Worm (Caenorhabditis elegans) whole organism, late embryonic: ENCODE data around the gene cec-8.

Source experiments
- C08G9.2 ChIP-seq: sonication (generic microtip); optimal IDR thresholded peaks from 2 replicates; lab custom pipeline; 2016; ENCODE audit warnings: mild to moderate bottlenecking, missing genetic modification characterization, moderate library complexity, missing compliant biosample characterization
- F13H6.1 ChIP-seq: sonication (generic microtip); optimal IDR thresholded peaks from 2 replicates; lab custom pipeline; 2016; ENCODE audit warnings: missing genetic modification characterization, missing compliant biosample characterization
- K02D7.2 ChIP-seq: sonication (generic microtip); optimal IDR thresholded peaks from 2 replicates; lab custom pipeline; 2017; ENCODE audit warnings: mild to moderate bottlenecking, missing genetic modification characterization, missing compliant biosample characterization
- K09A11.1 ChIP-seq: sonication (generic microtip); optimal IDR thresholded peaks from 2 replicates; lab custom pipeline; 2017; ENCODE audit warnings: antibody characterized with exemption, mild to moderate bottlenecking, missing genetic modification characterization, missing compliant biosample characterization; ENCODE audit not compliant: insufficient read depth
- ahr-1 ChIP-seq: sonication (generic microtip); optimal IDR thresholded peaks from 2 replicates; lab custom pipeline; 2016; ENCODE audit warnings: missing genetic modification characterization, missing compliant biosample characterization
- ceh-14 ChIP-seq: sonication (generic microtip); optimal IDR thresholded peaks from 2 replicates; lab custom pipeline; 2016; ENCODE audit warnings: missing genotype, missing genetic modification characterization, missing compliant biosample characterization
- ceh-18 ChIP-seq: sonication (generic microtip); optimal IDR thresholded peaks from 2 replicates; lab custom pipeline; 2016; ENCODE audit warnings: missing genetic modification characterization, missing compliant biosample characterization
- ceh-19 ChIP-seq: fragments of 200-800 bp; sonication (Bioruptor generic); optimal IDR thresholded peaks from 2 replicates; lab custom pipeline; 2018; ENCODE audit warnings: mild to moderate bottlenecking, missing genetic modification characterization, missing compliant biosample characterization
- ceh-2 ChIP-seq: sonication (generic microtip); optimal IDR thresholded peaks from 2 replicates; lab custom pipeline; 2016; ENCODE audit warnings: missing genotype, missing genetic modification characterization, missing compliant biosample characterization
- ceh-31 ChIP-seq: sonication (generic microtip); optimal IDR thresholded peaks from 2 replicates; lab custom pipeline; 2016; ENCODE audit warnings: missing genetic modification characterization, missing compliant biosample characterization
- ceh-34 ChIP-seq: sonication (generic microtip); optimal IDR thresholded peaks from 2 replicates; lab custom pipeline; 2016; ENCODE audit warnings: mild to moderate bottlenecking, missing genetic modification characterization, missing compliant biosample characterization
- ceh-6 ChIP-seq: fragments of 200-800 bp; sonication (Bioruptor generic); optimal IDR thresholded peaks from 2 replicates; lab custom pipeline; 2018; ENCODE audit warnings: mild to moderate bottlenecking, missing genetic modification characterization, missing compliant biosample characterization
- che-1 ChIP-seq: sonication (generic microtip); optimal IDR thresholded peaks from 2 replicates; lab custom pipeline; 2016; ENCODE audit warnings: mild to moderate bottlenecking, missing genetic modification characterization, missing compliant biosample characterization
- dmd-4 ChIP-seq: sonication (generic microtip); optimal IDR thresholded peaks from 2 replicates; lab custom pipeline; 2016; ENCODE audit warnings: borderline replicate concordance, missing genetic modification characterization, missing compliant biosample characterization
- dve-1 ChIP-seq: sonication (generic microtip); optimal IDR thresholded peaks from 2 replicates; lab custom pipeline; 2017; ENCODE audit warnings: antibody characterized with exemption, mild to moderate bottlenecking, missing genetic modification characterization, missing compliant biosample characterization
- elt-2 ChIP-seq: sonication (generic microtip); optimal IDR thresholded peaks from 2 replicates; lab custom pipeline; 2016; ENCODE audit warnings: missing genetic modification reagents, missing genetic modification characterization, missing compliant biosample characterization
- elt-4 ChIP-seq: sonication (generic microtip); optimal IDR thresholded peaks from 2 replicates; lab custom pipeline; 2016; ENCODE audit warnings: missing genetic modification characterization, missing compliant biosample characterization
- ets-4 ChIP-seq: sonication (generic microtip); optimal IDR thresholded peaks from 2 replicates; lab custom pipeline; 2016; ENCODE audit warnings: missing genetic modification characterization, missing compliant biosample characterization
- eyg-1 ChIP-seq: sonication (generic microtip); optimal IDR thresholded peaks from 2 replicates; lab custom pipeline; 2016; ENCODE audit warnings: missing genotype, missing genetic modification characterization, missing compliant biosample characterization
- fkh-10 ChIP-seq: fragments of 150-350 bp; optimal IDR thresholded peaks from 2 replicates; lab custom pipeline; 2014; ENCODE audit warnings: missing biosample characterization, missing genetic modification reagents, missing genetic modification characterization
- hlh-30 ChIP-seq: sonication (generic microtip); optimal IDR thresholded peaks from 2 replicates; lab custom pipeline; 2017; ENCODE audit warnings: antibody characterized with exemption, missing genetic modification characterization, missing compliant biosample characterization; ENCODE audit not compliant: insufficient read depth
- hlh-8 ChIP-seq: sonication (generic microtip); optimal IDR thresholded peaks from 2 replicates; lab custom pipeline; 2016; ENCODE audit warnings: missing genotype, missing genetic modification characterization, missing compliant biosample characterization
- lim-6 ChIP-seq: sonication (generic microtip); optimal IDR thresholded peaks from 2 replicates; lab custom pipeline; 2016; ENCODE audit warnings: missing genetic modification characterization, missing compliant biosample characterization
- madf-2 ChIP-seq: sonication (generic microtip); optimal IDR thresholded peaks from 2 replicates; lab custom pipeline; 2017; ENCODE audit warnings: missing genetic modification characterization, missing compliant biosample characterization
- nfya-1 ChIP-seq: sonication (generic microtip); optimal IDR thresholded peaks from 2 replicates; lab custom pipeline; 2017; ENCODE audit warnings: missing genetic modification characterization, mild to moderate bottlenecking, missing compliant biosample characterization, antibody characterized with exemption, moderate library complexity
- nhr-232 ChIP-seq: sonication (generic microtip); optimal IDR thresholded peaks from 2 replicates; lab custom pipeline; 2016; ENCODE audit warnings: missing genetic modification characterization, missing compliant biosample characterization
- pat-9 ChIP-seq: fragments of 200-800 bp; sonication (Bioruptor generic); optimal IDR thresholded peaks from 2 replicates; lab custom pipeline; 2018; ENCODE audit warnings: mild to moderate bottlenecking, missing genetic modification characterization, moderate library complexity, missing compliant biosample characterization
- pha-4 ChIP-seq: fragments of 150-350 bp; optimal IDR thresholded peaks from 2 replicates; lab custom pipeline; 2018; ENCODE audit warnings: missing biosample characterization, missing genetic modification reagents, missing genetic modification characterization
- pros-1 ChIP-seq: fragments of 150-350 bp; optimal IDR thresholded peaks from 2 replicates; lab custom pipeline; 2014; ENCODE audit warnings: missing biosample characterization, missing genetic modification reagents, missing genetic modification characterization
- ref-2 ChIP-seq: sonication (generic microtip); optimal IDR thresholded peaks from 2 replicates; lab custom pipeline; 2016; ENCODE audit warnings: missing genetic modification characterization, missing compliant biosample characterization
- rnt-1 ChIP-seq: sonication (generic microtip); optimal IDR thresholded peaks from 2 replicates; lab custom pipeline; 2016; ENCODE audit warnings: missing genetic modification characterization, missing compliant biosample characterization
- sdc-2 ChIP-seq: sonication (generic microtip); optimal IDR thresholded peaks from 2 replicates; lab custom pipeline; 2016; ENCODE audit warnings: missing genotype, missing genetic modification characterization, missing compliant biosample characterization
- sox-2 ChIP-seq: fragments of 200-800 bp; sonication (Bioruptor generic); IDR thresholded peaks from 2 replicates; pipeline ENCODE4 v1.3.6; 2022; ENCODE audit warnings: missing genetic modification reagents, missing genetic modification characterization, missing compliant biosample characterization
- sox-4 ChIP-seq: sonication (generic microtip); optimal IDR thresholded peaks from 2 replicates; lab custom pipeline; 2017; ENCODE audit warnings: mild to moderate bottlenecking, missing genetic modification characterization, inconsistent platforms, missing compliant biosample characterization
- syd-9 ChIP-seq: sonication (generic microtip); optimal IDR thresholded peaks from 2 replicates; lab custom pipeline; 2016; ENCODE audit warnings: mild to moderate bottlenecking, missing genetic modification characterization, moderate library complexity, missing compliant biosample characterization
- tbx-2 ChIP-seq: sonication (generic microtip); optimal IDR thresholded peaks from 2 replicates; lab custom pipeline; 2016; ENCODE audit warnings: missing genetic modification characterization, missing compliant biosample characterization
- tbx-7 ChIP-seq: sonication (generic microtip); optimal IDR thresholded peaks from 2 replicates; lab custom pipeline; 2016; ENCODE audit warnings: missing genotype, missing genetic modification characterization, missing compliant biosample characterization
- ttx-3 ChIP-seq: sonication (generic microtip); optimal IDR thresholded peaks from 2 replicates; lab custom pipeline; 2016; ENCODE audit warnings: missing genetic modification reagents, missing genetic modification characterization, missing compliant biosample characterization
- unc-42 ChIP-seq: sonication (generic microtip); optimal IDR thresholded peaks from 2 replicates; lab custom pipeline; 2016; ENCODE audit warnings: missing genotype, missing genetic modification characterization, missing compliant biosample characterization
- unc-55 ChIP-seq: sonication (generic microtip); optimal IDR thresholded peaks from 2 replicates; lab custom pipeline; 2017; ENCODE audit warnings: missing biosample characterization, missing genetic modification reagents, missing genetic modification characterization

Gene cec-8

DNA sequence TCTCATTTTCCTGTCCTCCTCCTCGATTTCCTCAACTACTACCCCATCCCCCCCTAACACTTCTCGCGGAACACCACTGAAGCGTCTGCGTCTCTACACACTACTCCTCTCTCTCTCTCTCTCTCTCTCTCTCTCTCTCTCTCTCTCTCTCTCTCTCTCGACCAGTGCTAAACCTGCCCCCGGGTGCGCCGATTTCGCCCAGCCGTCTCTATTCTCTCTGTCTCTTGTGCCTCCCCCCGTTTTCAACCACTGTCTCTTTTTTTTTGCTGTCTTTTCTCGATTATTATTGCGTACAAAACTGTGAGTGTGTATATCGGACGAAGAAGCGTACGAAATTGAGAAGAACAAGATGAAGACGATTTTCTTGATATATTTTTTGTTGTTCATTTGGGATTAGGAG is 3.9 kb downstream of the cec-8 start:
- TF ChIP-seq rnt-1 (no peak), K09A11.1 (tag; lab: Kevin White, UChicago) (peak; percentile 9), unc-42 (tag; lab: Kevin White, UChicago) (peak; percentile 19), tbx-7 (tag; lab: Kevin White, UChicago) (no peak), pros-1 (peak; percentile 54), syd-9 (tag; lab: Kevin White, UChicago) (no peak), che-1 (tag; lab: Kevin White, UChicago) (no peak), ref-2 (peak; percentile 55), nhr-232 (tag; lab: Kevin White, UChicago) (no peak), ceh-19 (GFP tag; lab: Kevin White, UChicago) (no peak), madf-2 (peak; percentile 29), dve-1 (tag; lab: Kevin White, UChicago) (peak; percentile 52), C08G9.2 (tag; lab: Kevin White, UChicago) (no peak), F13H6.1 (tag; lab: Kevin White, UChicago) (no peak), ceh-34 (tag; lab: Kevin White, UChicago) (peak; percentile 42), hlh-30 (tag; lab: Kevin White, UChicago) (peak; percentile 50), ceh-14 (peak; percentile 20), ceh-31 (peak; percentile 26), dmd-4 (tag; lab: Kevin White, UChicago) (no peak), ceh-18 (tag; lab: Kevin White, UChicago) (peak; percentile 68), eyg-1 (tag; lab: Kevin White, UChicago) (no peak), tbx-2 (peak; percentile 50), unc-55 (peak; percentile 66), nfya-1 (tag; lab: Kevin White, UChicago) (peak; percentile 71), ceh-2 (tag; lab: Kevin White, UChicago) (peak; percentile 33)

DNA sequence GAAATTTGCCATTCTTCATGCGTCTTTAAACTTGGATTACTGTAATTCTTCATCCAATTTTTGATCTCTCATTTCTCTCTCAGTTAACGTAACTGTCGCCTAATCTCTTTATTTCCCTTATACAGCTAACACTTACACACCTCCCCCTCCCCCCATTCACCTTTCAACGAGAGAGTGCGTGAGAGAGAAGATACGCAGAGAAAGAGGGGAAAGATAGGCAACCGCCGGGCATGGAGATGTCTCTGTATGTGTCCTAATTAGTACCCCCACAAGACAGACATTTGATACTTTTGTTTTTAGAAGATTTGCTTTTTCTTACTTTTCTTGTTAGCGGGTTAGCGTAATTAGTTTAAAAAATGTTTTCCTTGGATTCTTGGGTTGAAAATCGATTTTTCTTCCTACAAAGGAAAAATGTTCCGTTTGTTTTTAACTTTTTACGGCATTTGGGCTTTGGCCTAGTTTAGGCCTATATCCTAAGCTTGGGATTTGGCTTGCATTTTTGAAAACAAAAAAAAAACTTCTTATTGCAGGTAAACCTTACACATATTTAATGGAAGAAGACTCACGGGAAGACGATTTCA is 5.3 kb downstream of the cec-8 start, which contains the start of gene affl-2:
Gene affl-2, plus strand, starts transcription at position 531 of the 581 bp plus-strand sequence.
- TF ChIP-seq tbx-2 (peak; percentile 41), che-1 (tag; lab: Kevin White, UChicago) (no peak), ceh-34 (tag; lab: Kevin White, UChicago) (peak; percentile 5), sox-2 (GFP tag; lab: Robert Waterston, UW) (peak; percentile 46), ref-2 (peak; percentile 27), nfya-1 (tag; lab: Kevin White, UChicago) (peak; percentile 30), ceh-31 (peak; percentile 23), hlh-30 (tag; lab: Kevin White, UChicago) (no peak)

DNA sequence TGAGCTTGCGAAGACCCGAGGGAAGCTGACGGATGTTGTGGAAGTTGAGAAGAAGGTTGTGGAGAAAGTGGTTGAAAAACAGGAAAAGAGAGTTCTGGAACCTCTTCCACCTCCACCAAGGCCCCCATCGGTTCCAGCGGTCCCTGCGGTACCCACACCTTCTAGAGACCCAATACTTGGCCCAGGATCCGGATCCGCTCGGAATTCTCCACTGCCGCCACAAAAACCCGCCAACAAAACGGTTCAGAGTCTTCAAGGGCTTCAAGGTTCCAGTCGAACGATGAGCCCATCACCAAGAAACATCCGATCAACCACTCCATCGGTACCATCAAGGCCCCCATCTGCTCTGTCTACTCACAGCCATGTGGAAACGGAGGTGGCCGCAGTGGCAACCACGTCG is 7.9 kb downstream of the cec-8 start:
- no peak for TF ChIP-seq ahr-1 (tag; lab: Kevin White, UChicago)
- TF ChIP-seq fkh-10 (GFP tag; lab: Kevin White, UChicago), result no peak

DNA sequence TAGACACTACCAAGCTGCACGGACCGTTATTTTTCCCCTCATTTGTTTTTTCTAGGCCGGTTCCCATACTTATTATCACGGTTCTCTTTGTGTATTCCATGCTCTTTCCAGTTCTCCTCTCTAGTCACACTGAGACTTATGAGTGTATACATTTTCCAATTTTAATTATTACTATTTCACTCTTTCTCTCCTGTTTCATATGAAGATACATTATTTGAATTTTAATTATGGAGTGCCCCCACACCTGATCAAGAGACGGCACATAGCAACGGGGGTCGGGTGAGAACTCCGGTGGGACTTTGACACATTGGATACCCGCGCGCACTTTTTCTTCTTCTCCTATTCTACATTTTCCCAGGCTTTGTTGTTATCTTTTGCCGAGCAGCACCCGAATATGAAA is 10.8 kb downstream of the cec-8 start, which contains the start of gene affl-1:
Gene affl-1, plus strand, starts transcription at position 301 of the 400 bp plus-strand sequence.
- TF ChIP-seq K02D7.2 (tag; lab: Kevin White, UChicago) (no peak), ceh-31 (no peak), hlh-8 (no peak), sdc-2 (tag; lab: Kevin White, UChicago) (no peak), lim-6 (tag; lab: Kevin White, UChicago) (no peak), ets-4 (tag; lab: Kevin White, UChicago) (no peak), unc-55 (no peak), elt-2 (tag; lab: Kevin White, UChicago) (no peak), eyg-1 (tag; lab: Kevin White, UChicago) (no peak), K09A11.1 (tag; lab: Kevin White, UChicago) (no peak), ceh-19 (GFP tag; lab: Kevin White, UChicago) (no peak), elt-4 (tag; lab: Kevin White, UChicago) (no peak), ceh-6 (GFP tag; lab: Kevin White, UChicago) (no peak), pat-9 (no peak), ttx-3 (tag; lab: Kevin White, UChicago) (no peak), sox-4 (tag; lab: Kevin White, UChicago) (no peak), pha-4 (tag; lab: Kevin White, UChicago) (no peak)
